Fruit fly (Drosophila melanogaster) whole organism, embryonic: ENCODE results near the gene Miga.

Experiments
- CG14014 ChIP-seq: fragments of 200-800 bp; sonication (Bioruptor generic); IDR thresholded peaks from 2 replicates; pipeline ENCODE4 v1.3.6; 2022; ENCODE audit warnings: missing biosample characterization, missing genetic modification characterization
- CG17612 ChIP-seq: fragments of 200-800 bp; sonication (Bioruptor generic); IDR thresholded peaks from 2 replicates; pipeline ENCODE4 v1.3.6; 2022; ENCODE audit warnings: missing biosample characterization, missing genetic modification characterization
- Dip3 ChIP-seq: fragments of 200-800 bp; sonication (Bioruptor generic); optimal IDR thresholded peaks from 3 replicates; lab custom pipeline; 2016; ENCODE audit warnings: missing biosample characterization, missing genetic modification characterization
- Fer1 ChIP-seq: fragments of 200-800 bp; sonication (Bioruptor generic); optimal IDR thresholded peaks from 2 replicates; lab custom pipeline; 2017; ENCODE audit warnings: missing biosample characterization, mild to moderate bottlenecking, missing genetic modification characterization
- Nf-YA ChIP-seq: fragments of 200-800 bp; sonication (Bioruptor generic); IDR thresholded peaks from 2 replicates; pipeline ENCODE4 v1.3.6; 2022; ENCODE audit warnings: missing biosample characterization, missing genetic modification characterization
- disco-r ChIP-seq: fragments of 200-800 bp; sonication (Bioruptor generic); optimal IDR thresholded peaks from 2 replicates; lab custom pipeline; 2016; ENCODE audit warnings: missing biosample characterization, missing genetic modification characterization
- her ChIP-seq: fragments of 200-800 bp; sonication (Bioruptor generic); optimal IDR thresholded peaks from 2 replicates; lab custom pipeline; 2016; ENCODE audit warnings: missing biosample characterization, missing genetic modification characterization
- insv ChIP-seq, 2 experiments: fragments of 200-800 bp; sonication (Bioruptor generic); optimal IDR thresholded peaks; 3 replicates each; lab custom pipeline; 2016 to 2018; ENCODE audit warnings: missing biosample characterization in 2 of 2, missing genetic modification characterization in 2 of 2
- jing ChIP-seq: fragments of 200-800 bp; sonication (Bioruptor generic); optimal IDR thresholded peaks from 2 replicates; lab custom pipeline; 2018; ENCODE audit warnings: missing biosample characterization, mild to moderate bottlenecking, missing genetic modification characterization
- pan ChIP-seq, 4 experiments: fragments of >200 bp in 3 of 4; fragments of 200-800 bp in 1 of 4; sonication (Bioruptor generic) in 1 of 4; optimal IDR thresholded peaks in 3 of 4; IDR thresholded peaks in 1 of 4; 2 replicates each; pipeline versions ENCODE4 v1.3.6 to Lab custom; 2017 to 2022; ENCODE audit warnings: missing biosample characterization in 2 of 4, missing genetic modification characterization in 2 of 4, mixed read lengths in 1 of 4

- peak; percentile 72 for TF ChIP-seq Fer1 (GFP tag; lab: Kevin White, UChicago)
- peak in 1 of 2 experiments; percentile 41 for TF ChIP-seq insv (GFP tag; optimal IDR thresholded peaks at IDR 0.05; lab: Kevin White, UChicago)
- TF ChIP-seq pan (optimal IDR thresholded peaks at IDR 0.05; lab: Kevin White, UChicago), result no peak
- peak in 1 of 2 experiments; percentile 89 for TF ChIP-seq pan (GFP tag; optimal IDR thresholded peaks at IDR 0.05 in 1 of 2, IDR thresholded peaks at IDR 0.05 in 1 of 2)
- peak; percentile 79 for TF ChIP-seq jing (GFP tag; lab: Kevin White, UChicago)
- 0 out of 2 replicates have a peak, but pooled peaks have one; percentile 43 for TF ChIP-seq CG17612 (GFP tag; lab: Robert Waterston, UW)
- TF ChIP-seq Dip3 (GFP tag; lab: Kevin White, UChicago), result peak; percentile 91
- peak; percentile 73 for TF ChIP-seq CG14014 (GFP tag; lab: Robert Waterston, UW)
- peak; percentile 77 for TF ChIP-seq her (GFP tag; lab: Kevin White, UChicago)
- peak; percentile 88 for TF ChIP-seq disco-r
- TF ChIP-seq Nf-YA (GFP tag; lab: Robert Waterston, UW), result no peak; the same call in 1 of the 2 replicates
Measured at dm6 chrX:8398177-8399018, 39.2 kb downstream of the Miga start, which contains the start of gene CG10555.
